Fruit fly (Drosophila melanogaster) whole organism, embryonic: Measurements from ENCODE around the gene Abca3.

Source experiments
- CG10959 ChIP-seq: fragments of 200-800 bp; sonication (Bioruptor generic); IDR thresholded peaks from 2 replicates; pipeline ENCODE4 v1.3.6; 2022; ENCODE audit warnings: missing biosample characterization, missing genetic modification characterization
- CG11398 ChIP-seq: fragments of 200-800 bp; sonication (Bioruptor generic); optimal IDR thresholded peaks from 2 replicates; lab custom pipeline; 2016; ENCODE audit warnings: missing biosample characterization, missing genetic modification characterization
- CG15073 ChIP-seq: fragments of 200-800 bp; sonication (Bioruptor generic); optimal IDR thresholded peaks from 2 replicates; lab custom pipeline; 2016; ENCODE audit warnings: missing biosample characterization, missing genetic modification characterization
- CG18011 ChIP-seq: fragments of 200-800 bp; sonication (Bioruptor generic); optimal IDR thresholded peaks from 2 replicates; lab custom pipeline; 2017; ENCODE audit warnings: missing biosample characterization, missing genetic modification characterization, mild to moderate bottlenecking, moderate library complexity, missing genotype
- CG9876 ChIP-seq: fragments of 200-800 bp; sonication (Bioruptor generic); optimal IDR thresholded peaks from 2 replicates; lab custom pipeline; 2016; ENCODE audit warnings: missing biosample characterization, missing genetic modification characterization
- Dip2 ChIP-seq: fragments of 200-800 bp; sonication (Bioruptor generic); IDR thresholded peaks from 2 replicates; pipeline ENCODE4 v1.3.6; 2022; ENCODE audit warnings: missing biosample characterization, missing genetic modification characterization
- Ets97D ChIP-seq: fragments of 200-800 bp; sonication (Bioruptor generic); optimal IDR thresholded peaks from 3 replicates; lab custom pipeline; 2016; ENCODE audit warnings: missing biosample characterization, missing genetic modification characterization
- GATAe ChIP-seq: fragments of 200-800 bp; sonication (Bioruptor generic); conservative IDR thresholded peaks from 2 replicates; pipeline ENCODE4 v1.3.6; 2022; ENCODE audit warnings: missing biosample characterization, missing genetic modification characterization
- HmgZ ChIP-seq: fragments of 200-800 bp; sonication (Bioruptor generic); optimal IDR thresholded peaks from 2 replicates; lab custom pipeline; 2018; ENCODE audit warnings: missing biosample characterization, mild to moderate bottlenecking, missing genetic modification characterization
- dati ChIP-seq: fragments of 200-800 bp; sonication (Bioruptor generic); IDR thresholded peaks from 2 replicates; pipeline ENCODE4 v1.3.6; 2022; ENCODE audit warnings: missing biosample characterization, missing genetic modification characterization
- tll ChIP-seq, 2 experiments: fragments of 200-800 bp in 1 of 2; fragments of >200 bp in 1 of 2; sonication (Bioruptor generic) in 1 of 2; optimal IDR thresholded peaks; 2 replicates each; lab custom pipeline; 2017 to 2019; ENCODE audit warnings: missing biosample characterization in 2 of 2, missing genetic modification characterization in 2 of 2, mild to moderate bottlenecking in 1 of 2, moderate library complexity in 1 of 2
- usp ChIP-seq: fragments of >200 bp; optimal IDR thresholded peaks from 2 replicates; lab custom pipeline; 2017; ENCODE audit warnings: missing biosample characterization, missing genetic modification characterization
- zfh2 ChIP-seq: fragments of 200-800 bp; sonication (Bioruptor generic); optimal IDR thresholded peaks from 2 replicates; lab custom pipeline; 2016; ENCODE audit warnings: missing biosample characterization, missing genetic modification characterization

DNA sequence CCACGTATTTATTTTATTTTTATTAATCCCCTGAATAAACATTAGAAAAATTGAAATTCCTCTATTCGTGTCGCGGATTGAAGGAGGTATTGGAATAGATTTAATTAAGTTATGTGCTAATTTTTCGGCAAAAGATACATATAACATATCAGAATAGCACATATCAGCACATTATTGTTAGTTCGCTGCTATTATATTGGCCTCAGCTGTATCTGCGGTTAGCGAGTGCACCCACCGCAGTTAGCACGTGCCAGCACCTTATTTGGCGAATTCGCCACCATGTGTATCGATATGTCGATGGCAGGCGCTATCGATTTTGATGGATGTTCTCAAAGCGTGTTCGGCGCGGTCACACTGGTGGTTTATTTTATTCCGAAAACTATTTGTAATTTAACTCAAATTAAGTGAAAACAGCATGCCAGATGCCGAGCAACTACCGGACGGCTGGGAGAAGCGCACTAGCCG lies 38.6 kb upstream of the Abca3 start, which contains the start of gene dod:
- TF ChIP-seq CG18011: peak; percentile 10
- TF ChIP-seq HmgZ (tag; lab: Kevin White, UChicago): peak; percentile 62
- TF ChIP-seq zfh2 (GFP tag; lab: Kevin White, UChicago): peak; percentile 44
- peak; percentile 65 for TF ChIP-seq Ets97D (GFP tag; lab: Kevin White, UChicago)
- TF ChIP-seq tll (GFP tag; optimal IDR thresholded peaks at IDR 0.05; lab: Kevin White, UChicago): no peak
- TF ChIP-seq CG9876 (GFP tag; lab: Kevin White, UChicago): peak; percentile 22
- no peak for TF ChIP-seq Dip2 (GFP tag; lab: Robert Waterston, UW)
- TF ChIP-seq CG11398: no peak
- TF ChIP-seq CG15073 (GFP tag; lab: Kevin White, UChicago): no peak
- TF ChIP-seq usp: no peak
- no peak for TF ChIP-seq GATAe
- TF ChIP-seq CG10959 (GFP tag; lab: Robert Waterston, UW): no peak
- no peak for TF ChIP-seq dati (GFP tag; lab: Robert Waterston, UW)
